Worm (Caenorhabditis elegans) whole organism, L4 larva: ENCODE measurements around the gene Y41D4B.1.

Experiments used
- F26F4.8 ChIP-seq: fragments of 200-800 bp; sonication (Bioruptor generic); conservative IDR thresholded peaks from 2 replicates; pipeline ENCODE4 v1.3.6; 2022; ENCODE audit warnings: missing genetic modification characterization, missing compliant biosample characterization
- F37D6.2 ChIP-seq: sonication (generic microtip); optimal IDR thresholded peaks from 2 replicates; lab custom pipeline; 2016; ENCODE audit warnings: mild to moderate bottlenecking, missing genetic modification characterization, missing compliant biosample characterization
- F44E2.7 ChIP-seq: fragments of 200-800 bp; sonication (Bioruptor generic); IDR thresholded peaks from 2 replicates; pipeline ENCODE4 v2.1.2; 2022; ENCODE audit warnings: missing genetic modification characterization, missing compliant biosample characterization
- F49E8.2 ChIP-seq: sonication (generic microtip); optimal IDR thresholded peaks from 2 replicates; lab custom pipeline; 2016; ENCODE audit warnings: missing compliant biosample characterization, mild to moderate bottlenecking, missing genetic modification characterization, borderline replicate concordance
- R02D3.7 ChIP-seq: fragments of 150-350 bp; sonication (generic microtip); optimal IDR thresholded peaks from 3 replicates; lab custom pipeline; 2014; ENCODE audit warnings: missing biosample characterization, missing genetic modification characterization
- T20F7.1 ChIP-seq: fragments of 200-800 bp; sonication (Bioruptor generic); optimal IDR thresholded peaks from 2 replicates; lab custom pipeline; 2018; ENCODE audit warnings: mild to moderate bottlenecking, missing genetic modification characterization, missing compliant biosample characterization
- Y48G9A.11 ChIP-seq: fragments of 200-800 bp; sonication (Bioruptor generic); IDR thresholded peaks from 2 replicates; pipeline ENCODE4 v1.3.6; 2022; ENCODE audit warnings: missing genetic modification reagents, missing genetic modification characterization, missing compliant biosample characterization
- Y75B8A.6 ChIP-seq: fragments of 200-800 bp; sonication (Bioruptor generic); IDR thresholded peaks from 2 replicates; pipeline ENCODE4 v1.3.6; 2022; ENCODE audit warnings: missing genetic modification reagents, missing genetic modification characterization, missing compliant biosample characterization
- ZK546.5 ChIP-seq, 2 experiments: sonication (generic microtip); optimal IDR thresholded peaks; 2 replicates each; lab custom pipeline; 2017; ENCODE audit warnings: missing biosample characterization in 2 of 2, missing genetic modification characterization in 2 of 2
- aly-2 ChIP-seq: sonication (generic microtip); optimal IDR thresholded peaks from 2 replicates; lab custom pipeline; 2018; ENCODE audit warnings: missing biosample characterization, missing genetic modification characterization
- ama-1 ChIP-seq: fragments of 150-350 bp; optimal IDR thresholded peaks from 2 replicates; lab custom pipeline; 2014; ENCODE audit warnings: inconsistent platforms, mixed read lengths
- arid-1 ChIP-seq: fragments of 200-800 bp; sonication (Bioruptor generic); conservative IDR thresholded peaks from 2 replicates; pipeline ENCODE4 v1.3.6; 2022; ENCODE audit warnings: missing genetic modification reagents, missing genetic modification characterization, missing compliant biosample characterization
- attf-4 ChIP-seq: sonication (generic microtip); optimal IDR thresholded peaks from 3 replicates; lab custom pipeline; 2017; ENCODE audit warnings: missing biosample characterization, missing genetic modification characterization
- ceh-62 ChIP-seq: sonication (generic microtip); optimal IDR thresholded peaks from 2 replicates; lab custom pipeline; 2017; ENCODE audit warnings: missing biosample characterization, missing genetic modification characterization
- ces-1 ChIP-seq: fragments of 150-350 bp; sonication (generic microtip); optimal IDR thresholded peaks from 4 replicates; lab custom pipeline; 2014; ENCODE audit warnings: missing biosample characterization, missing genetic modification reagents, missing genetic modification characterization
- daf-12 ChIP-seq: fragments of 150-350 bp; optimal IDR thresholded peaks from 2 replicates; lab custom pipeline; 2014; ENCODE audit warnings: missing biosample characterization, missing genetic modification reagents, missing genetic modification characterization
- daf-16 ChIP-seq, 3 experiments: sonication (generic microtip); optimal IDR thresholded peaks; 2 replicates each; lab custom pipeline; 2016 to 2017; ENCODE audit warnings: missing genetic modification characterization in 3 of 3, missing genetic modification reagents in 3 of 3, mild to moderate bottlenecking in 2 of 3, missing compliant biosample characterization in 2 of 3, missing biosample characterization in 1 of 3, moderate library complexity in 1 of 3
- dmd-8 ChIP-seq: fragments of 200-800 bp; sonication (Bioruptor generic); IDR thresholded peaks from 2 replicates; pipeline ENCODE4 v1.3.6; 2022; ENCODE audit warnings: missing genetic modification characterization, missing compliant biosample characterization
- dmd-9 ChIP-seq: fragments of 200-800 bp; sonication (Bioruptor generic); IDR thresholded peaks from 2 replicates; pipeline ENCODE4 v1.3.6; 2022; ENCODE audit warnings: missing genetic modification reagents, missing genetic modification characterization, missing compliant biosample characterization
- dve-1 ChIP-seq: sonication (generic microtip); optimal IDR thresholded peaks from 2 replicates; lab custom pipeline; 2017; ENCODE audit warnings: antibody characterized with exemption, mild to moderate bottlenecking, missing genetic modification characterization, missing compliant biosample characterization; ENCODE audit not compliant: insufficient read depth
- fkh-10 ChIP-seq: fragments of 150-350 bp; optimal IDR thresholded peaks from 2 replicates; lab custom pipeline; 2014; ENCODE audit warnings: missing biosample characterization, missing genetic modification reagents, missing genetic modification characterization
- hlh-30 ChIP-seq: sonication (generic microtip); optimal IDR thresholded peaks from 2 replicates; lab custom pipeline; 2017; ENCODE audit warnings: antibody characterized with exemption, mild to moderate bottlenecking, missing genetic modification characterization, missing compliant biosample characterization; ENCODE audit not compliant: insufficient read depth
- lin-13 ChIP-seq: fragments of 150-350 bp; optimal IDR thresholded peaks from 2 replicates; lab custom pipeline; 2014; ENCODE audit warnings: missing biosample characterization, missing genetic modification reagents, missing genetic modification characterization
- lin-15B ChIP-seq: fragments of 150-350 bp; sonication (generic microtip); optimal IDR thresholded peaks from 3 replicates; lab custom pipeline; 2014; ENCODE audit warnings: missing biosample characterization, missing genetic modification characterization
- lin-29 ChIP-seq: fragments of 200-800 bp; sonication (Bioruptor generic); IDR thresholded peaks from 2 replicates; pipeline ENCODE4 v1.3.6; 2022; ENCODE audit warnings: missing genetic modification reagents, missing genetic modification characterization, missing compliant biosample characterization
- lir-3 ChIP-seq: sonication (generic microtip); optimal IDR thresholded peaks from 2 replicates; lab custom pipeline; 2016; ENCODE audit warnings: mild to moderate bottlenecking, missing genetic modification characterization, missing compliant biosample characterization
- lsy-2 ChIP-seq, 2 experiments: fragments of 150-350 bp in 1 of 2; sonication (generic microtip) in 1 of 2; optimal IDR thresholded peaks; 2 replicates each; lab custom pipeline; 2014 to 2017; ENCODE audit warnings: missing biosample characterization in 2 of 2, missing genetic modification characterization in 2 of 2
- madf-5 ChIP-seq, 2 experiments: fragments of 200-800 bp; sonication (Bioruptor generic); IDR thresholded peaks; 2 replicates each; pipeline ENCODE4 v1.3.6; 2022; ENCODE audit warnings: missing compliant biosample characterization in 2 of 2, missing genetic modification characterization in 2 of 2
- madf-9 ChIP-seq: fragments of 200-800 bp; sonication (Bioruptor generic); conservative IDR thresholded peaks from 2 replicates; pipeline ENCODE4 v1.3.6; 2022; ENCODE audit warnings: missing genetic modification reagents, missing genetic modification characterization, missing compliant biosample characterization
- mdl-1 ChIP-seq, 2 experiments: fragments of 150-350 bp in 1 of 2; sonication (generic microtip) in 1 of 2; optimal IDR thresholded peaks; 2 replicates each; lab custom pipeline; 2014 to 2017; ENCODE audit warnings: missing biosample characterization in 2 of 2, missing genetic modification characterization in 2 of 2
- mes-2 ChIP-seq: sonication (generic microtip); optimal IDR thresholded peaks from 2 replicates; lab custom pipeline; 2016; ENCODE audit warnings: missing genotype, mild to moderate bottlenecking, missing genetic modification characterization, missing compliant biosample characterization; ENCODE audit not compliant: poor library complexity, severe bottlenecking
- mxl-3 ChIP-seq: fragments of 200-800 bp; sonication (Bioruptor generic); optimal IDR thresholded peaks from 2 replicates; lab custom pipeline; 2018; ENCODE audit warnings: mild to moderate bottlenecking, missing genetic modification characterization, missing compliant biosample characterization
- nhr-102 ChIP-seq: sonication (generic microtip); optimal IDR thresholded peaks from 2 replicates; lab custom pipeline; 2016; ENCODE audit warnings: mild to moderate bottlenecking, missing genetic modification characterization, moderate library complexity, missing compliant biosample characterization
- nhr-11 ChIP-seq: fragments of 150-350 bp; optimal IDR thresholded peaks from 2 replicates; lab custom pipeline; 2014; ENCODE audit warnings: missing biosample characterization, missing genetic modification characterization
- nhr-42 ChIP-seq: fragments of 200-800 bp; sonication (Bioruptor generic); IDR thresholded peaks from 2 replicates; pipeline ENCODE4 v1.3.6; 2022; ENCODE audit warnings: missing genetic modification characterization, missing compliant biosample characterization
- rbr-2 ChIP-seq: sonication (generic microtip); optimal IDR thresholded peaks from 2 replicates; lab custom pipeline; 2016; ENCODE audit warnings: missing genotype, missing genetic modification characterization, missing compliant biosample characterization
- saeg-2 ChIP-seq: fragments of 200-800 bp; sonication (Bioruptor generic); IDR thresholded peaks from 2 replicates; pipeline ENCODE4 v1.3.6; 2022; ENCODE audit warnings: missing genetic modification reagents, missing genetic modification characterization, missing compliant biosample characterization
- sdz-12 ChIP-seq: fragments of 200-800 bp; sonication (Bioruptor generic); optimal IDR thresholded peaks from 2 replicates; lab custom pipeline; 2018; ENCODE audit warnings: mild to moderate bottlenecking, missing genetic modification characterization, missing compliant biosample characterization
- snpc-1.2 ChIP-seq: fragments of 200-800 bp; sonication (Bioruptor generic); IDR thresholded peaks from 2 replicates; pipeline ENCODE4 v1.3.6; 2022; ENCODE audit warnings: missing genetic modification reagents, missing genetic modification characterization, missing compliant biosample characterization
- spr-1 ChIP-seq: sonication (generic microtip); optimal IDR thresholded peaks from 2 replicates; lab custom pipeline; 2016; ENCODE audit warnings: mild to moderate bottlenecking, missing genetic modification characterization, missing compliant biosample characterization
- spr-3 ChIP-seq: fragments of 200-800 bp; sonication (Bioruptor generic); optimal IDR thresholded peaks from 2 replicates; lab custom pipeline; 2018; ENCODE audit warnings: mild to moderate bottlenecking, missing genetic modification characterization, missing compliant biosample characterization
- tag-97 ChIP-seq: fragments of 200-800 bp; sonication (Bioruptor generic); IDR thresholded peaks from 2 replicates; pipeline ENCODE4 v1.3.6; 2022; ENCODE audit warnings: missing genetic modification characterization, missing compliant biosample characterization
- tra-1 ChIP-seq: fragments of 200-800 bp; sonication (Bioruptor generic); IDR thresholded peaks from 2 replicates; pipeline ENCODE4 v1.3.6; 2022; ENCODE audit warnings: missing genetic modification reagents, missing genetic modification characterization, missing compliant biosample characterization
- unc-62 ChIP-seq, 3 experiments: fragments of 150-350 bp in 1 of 3; sonication (generic microtip); optimal IDR thresholded peaks in 2 of 3; peaks in 1 of 3; 1 replicate in 1 of 3; 2 replicates in 2 of 3; lab custom pipeline; 2014 to 2017; ENCODE audit warnings: missing biosample characterization in 3 of 3, missing genetic modification characterization in 3 of 3, missing genetic modification reagents in 3 of 3, missing genotype in 1 of 3
- zfp-2 ChIP-seq: sonication (generic microtip); optimal IDR thresholded peaks from 2 replicates; lab custom pipeline; 2016; ENCODE audit warnings: mild to moderate bottlenecking, missing genetic modification characterization, missing compliant biosample characterization
- zfp-3 ChIP-seq: fragments of 200-800 bp; sonication (Bioruptor generic); conservative IDR thresholded peaks from 2 replicates; pipeline ENCODE4 v1.3.6; 2022; ENCODE audit warnings: missing genetic modification reagents, missing genetic modification characterization, missing compliant biosample characterization
- zip-11 ChIP-seq: fragments of 200-800 bp; sonication (Bioruptor generic); IDR thresholded peaks from 2 replicates; pipeline ENCODE4 v1.3.6; 2022; ENCODE audit warnings: missing genetic modification characterization, missing compliant biosample characterization
- zip-2 ChIP-seq: fragments of 150-350 bp; optimal IDR thresholded peaks from 2 replicates; lab custom pipeline; 2014; ENCODE audit warnings: missing biosample characterization, missing genetic modification characterization
- ztf-11 ChIP-seq: fragments of 150-350 bp; optimal IDR thresholded peaks from 2 replicates; lab custom pipeline; 2014; ENCODE audit warnings: missing biosample characterization, missing genetic modification characterization

Gene Y41D4B.1

DNA sequence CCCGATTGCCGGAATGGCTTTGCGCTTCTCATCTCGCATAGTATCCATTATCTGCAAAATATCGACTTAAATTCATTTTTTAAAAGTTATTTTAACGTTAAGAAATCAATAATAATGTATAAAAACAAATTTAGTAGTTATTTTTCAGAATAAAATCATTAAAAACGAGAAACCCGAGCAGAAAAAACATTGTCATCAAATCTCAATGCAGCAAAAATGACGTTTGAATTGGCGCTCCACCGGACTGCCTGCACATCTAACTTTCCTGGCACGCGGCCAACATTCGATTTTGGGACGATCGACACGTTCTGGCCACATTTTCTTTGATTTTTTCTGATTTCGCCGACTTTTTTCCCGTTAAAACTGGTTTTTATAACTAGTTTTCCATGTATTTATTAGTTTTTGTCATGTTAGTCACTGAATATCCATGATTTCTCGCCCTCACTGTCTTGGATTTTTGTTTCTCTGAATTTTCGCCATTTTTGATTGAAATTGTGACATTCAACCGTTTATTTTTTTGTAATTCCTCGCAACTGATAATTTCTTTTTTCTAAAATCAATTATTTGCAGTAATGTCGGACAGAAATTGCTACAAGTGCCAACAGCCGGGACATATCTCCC, 37.3 kb downstream of the Y41D4B.1 start, which contains the start of the genes pbs-1 and K08D12.3 (continued):
- TF ChIP-seq ama-1, result peak; percentile 27
- TF ChIP-seq ztf-11 (tag; lab: Kevin White, UChicago), result no peak
- TF ChIP-seq mdl-1 (tag; optimal IDR thresholded peaks at IDR 0.05; lab: Kevin White, UChicago), result peak in 1 of 2 experiments; percentile 49
- no peak for TF ChIP-seq ceh-62
- TF ChIP-seq saeg-2 (GFP tag; lab: Robert Waterston, UW), result peak; percentile 52; the same call in 1 of the 2 replicates
- no peak for TF ChIP-seq zip-11
- TF ChIP-seq madf-5 (GFP tag; IDR thresholded peaks at IDR 0.05; lab: Robert Waterston, UW), result no peak
- TF ChIP-seq daf-12 (tag; lab: Kevin White, UChicago), result no peak
- TF ChIP-seq lin-15B (tag; lab: Kevin White, UChicago), result no peak
- no peak for TF ChIP-seq madf-9
- TF ChIP-seq lir-3 (tag; lab: Kevin White, UChicago), result no peak
- peak; percentile 40 for TF ChIP-seq nhr-11 (tag; lab: Kevin White, UChicago)
- no peak for TF ChIP-seq dmd-9 (GFP tag; lab: Robert Waterston, UW)
- TF ChIP-seq Y75B8A.6, result no peak
- no peak for TF ChIP-seq dmd-8
- no peak for TF ChIP-seq unc-62 (GFP tag; optimal IDR thresholded peaks at IDR 0.05 in 1 of 2; lab: Kevin White, UChicago)
- no peak for TF ChIP-seq unc-62 (tag; optimal IDR thresholded peaks at IDR 0.05; lab: Kevin White, UChicago)
- no peak for TF ChIP-seq attf-4 (tag; lab: Kevin White, UChicago)
- peak in 1 of 2 experiments; percentile 92 for TF ChIP-seq lsy-2 (tag; optimal IDR thresholded peaks at IDR 0.05; lab: Kevin White, UChicago)
- peak; percentile 69 for TF ChIP-seq rbr-2 (tag; lab: Kevin White, UChicago)
- peak; percentile 83 for TF ChIP-seq mes-2 (tag; lab: Kevin White, UChicago)
- TF ChIP-seq mxl-3 (GFP tag; lab: Kevin White, UChicago), result peak; percentile 94
- TF ChIP-seq spr-3 (GFP tag; lab: Kevin White, UChicago), result no peak
- TF ChIP-seq lin-13 (GFP tag; lab: Kevin White, UChicago), result peak; percentile 59
- no peak for TF ChIP-seq F49E8.2 (tag; lab: Kevin White, UChicago)
- TF ChIP-seq ZK546.5 (tag; optimal IDR thresholded peaks at IDR 0.05; lab: Kevin White, UChicago), result peak; percentile 57 to 92
- TF ChIP-seq lin-29 (GFP tag; lab: Robert Waterston, UW), result no peak
- TF ChIP-seq tra-1 (GFP tag; lab: Robert Waterston, UW), result no peak
- no peak for TF ChIP-seq spr-1 (tag; lab: Kevin White, UChicago)
- no peak for TF ChIP-seq fkh-10 (GFP tag; lab: Kevin White, UChicago)
- TF ChIP-seq daf-16 (GFP tag; optimal IDR thresholded peaks at IDR 0.05; lab: Kevin White, UChicago), result no peak
- peak; percentile 25 for TF ChIP-seq daf-16 (tag; optimal IDR thresholded peaks at IDR 0.05; lab: Kevin White, UChicago)
- no peak for TF ChIP-seq R02D3.7 (tag; lab: Kevin White, UChicago)
- TF ChIP-seq arid-1, result 0 out of 2 replicates have a peak, but pooled peaks have one; percentile 17
- no peak for TF ChIP-seq F37D6.2 (tag; lab: Kevin White, UChicago)
- no peak for TF ChIP-seq tag-97 (GFP tag; lab: Robert Waterston, UW)
- no peak for TF ChIP-seq zip-2 (tag; lab: Kevin White, UChicago)
- no peak for TF ChIP-seq F26F4.8 (GFP tag; lab: Robert Waterston, UW)
- peak; percentile 93 for TF ChIP-seq zfp-2 (tag; lab: Kevin White, UChicago)
- TF ChIP-seq T20F7.1, result no peak
- no peak for TF ChIP-seq sdz-12 (GFP tag; lab: Kevin White, UChicago)
- TF ChIP-seq hlh-30, result peak; percentile 75
- no peak for TF ChIP-seq ces-1 (GFP tag; lab: Kevin White, UChicago)
- no peak for TF ChIP-seq Y48G9A.11 (GFP tag; lab: Robert Waterston, UW)
- TF ChIP-seq dve-1 (tag; lab: Kevin White, UChicago), result peak; percentile 88
- no peak for TF ChIP-seq F44E2.7 (GFP tag; lab: Robert Waterston, UW)
- no peak for TF ChIP-seq zfp-3 (GFP tag; lab: Robert Waterston, UW)
- TF ChIP-seq nhr-102 (tag; lab: Kevin White, UChicago), result peak; percentile 75
- 0 out of 2 replicates have a peak, but pooled peaks have one; percentile 40 for TF ChIP-seq snpc-1.2 (GFP tag; lab: Robert Waterston, UW)
- 0 out of 2 replicates have a peak, but pooled peaks have one; percentile 26 for TF ChIP-seq nhr-42 (GFP tag; lab: Robert Waterston, UW)
- TF ChIP-seq aly-2 (tag; lab: Kevin White, UChicago), result no peak
